Worm (Caenorhabditis elegans): ENCODE measurements around the gene C04E7.5.

DNA sequence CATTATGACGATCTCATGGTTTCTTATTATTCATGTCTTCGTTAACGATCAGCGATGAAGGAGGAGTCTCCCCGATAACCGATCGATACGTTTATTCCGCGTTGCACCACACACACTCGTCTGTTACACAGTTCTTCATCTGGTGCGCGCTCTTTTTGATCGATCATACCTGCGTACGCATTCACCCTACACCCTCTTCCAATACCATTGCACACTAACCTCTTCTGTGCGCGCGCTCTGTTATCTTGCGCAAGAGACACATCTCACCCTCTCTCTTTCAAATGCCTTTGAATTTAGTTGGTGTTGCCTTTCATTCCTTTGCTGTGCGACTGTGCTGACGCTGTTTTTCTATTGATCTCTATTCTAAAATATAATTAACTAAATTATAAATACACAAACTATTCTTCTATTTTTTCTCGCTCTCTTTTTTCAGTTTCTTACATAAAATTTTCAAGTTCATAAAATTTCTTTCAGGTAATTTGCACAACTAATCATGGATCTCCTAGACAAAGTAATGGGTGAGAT lies 11.2 kb downstream of the C04E7.5 start, which contains the start of gene nrde-3:
- TF ChIP-seq nhr-12 (tag; optimal IDR thresholded peaks at IDR 0.05) (no peak), mep-1 (tag; optimal IDR thresholded peaks at IDR 0.05) (no peak), pqm-1 (tag; optimal IDR thresholded peaks at IDR 0.05) (no peak), nhr-77 (tag; optimal IDR thresholded peaks at IDR 0.05) (no peak), zip-4 (GFP tag; optimal IDR thresholded peaks at IDR 0.05) (no peak), nhr-84 (tag; optimal IDR thresholded peaks at IDR 0.05) (no peak), fkh-10 (GFP tag; optimal IDR thresholded peaks at IDR 0.05) (no peak), lin-13 (GFP tag; optimal IDR thresholded peaks at IDR 0.05) (no peak), ama-1 (optimal IDR thresholded peaks at IDR 0.05) (no peak), egl-27 (tag; optimal IDR thresholded peaks at IDR 0.05) (no peak), ztf-4 (tag; optimal IDR thresholded peaks at IDR 0.05) (no peak)

Data from whole organism, L1 larva.